Fruit fly (Drosophila melanogaster): Measurements from ENCODE around the gene ND-ACP.

Gene ND-ACP

DNA sequence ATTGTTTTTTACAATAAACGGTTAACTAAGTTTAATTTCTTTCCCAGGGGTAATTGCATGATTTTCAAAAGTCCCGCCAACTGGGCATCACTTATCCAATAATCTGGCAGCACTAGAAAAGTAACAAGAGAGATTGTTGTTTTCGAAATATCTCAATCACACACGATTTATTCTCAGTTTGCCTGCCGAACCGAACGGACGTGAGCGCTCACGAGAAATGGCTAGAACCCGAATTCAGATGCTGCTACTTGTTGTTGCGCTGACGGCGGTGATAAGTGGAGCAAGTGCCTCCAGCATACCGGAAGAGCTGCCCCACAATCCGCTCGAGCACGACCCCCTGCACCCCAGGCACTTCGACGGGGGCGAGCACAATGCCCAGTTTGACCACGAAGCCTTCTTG is 31.2 kb upstream of the ND-ACP start, which contains the start of gene scf (continued):
- TF ChIP-seq CG17829 (tag; optimal IDR thresholded peaks at IDR 0.05) = peak; percentile 56
- 0 out of 2 replicates have a peak, but pooled peaks have one; percentile 29 for TF ChIP-seq crol (GFP tag; IDR thresholded peaks at IDR 0.05)
- TF ChIP-seq NfI (GFP tag; optimal IDR thresholded peaks at IDR 0.05) = no peak
- TF ChIP-seq CG8089 (GFP tag; optimal IDR thresholded peaks at IDR 0.05) = no peak
- TF ChIP-seq sens (GFP tag) = peak; percentile 70
- no peak for TF ChIP-seq run (tag; optimal IDR thresholded peaks at IDR 0.05)
- no peak for TF ChIP-seq Antp (GFP tag; optimal IDR thresholded peaks at IDR 0.05)
- no peak for TF ChIP-seq slou (GFP tag; optimal IDR thresholded peaks at IDR 0.05)
- TF ChIP-seq CG17328 (GFP tag; IDR thresholded peaks at IDR 0.05) = no peak
- TF ChIP-seq ssp (GFP tag; IDR thresholded peaks at IDR 0.05) = peak; percentile 55
- TF ChIP-seq CG4820 (GFP tag; optimal IDR thresholded peaks at IDR 0.05) = no peak
- 0 out of 2 replicates have a peak, but pooled peaks have one; percentile 52 for TF ChIP-seq CG32532 (GFP tag; IDR thresholded peaks at IDR 0.05)
- TF ChIP-seq Taf1 (GFP tag; IDR thresholded peaks at IDR 0.05) = no peak
- TF ChIP-seq Asciz (GFP tag; optimal IDR thresholded peaks at IDR 0.05) = no peak
- TF ChIP-seq CG7556 (GFP tag; optimal IDR thresholded peaks at IDR 0.05) = no peak
- TF ChIP-seq nerfin-2 (GFP tag; IDR thresholded peaks at IDR 0.05; ENCODE audit: partially characterized antibody) = no peak
- TF ChIP-seq CG6683 (GFP tag; optimal IDR thresholded peaks at IDR 0.05) = no peak
- TF ChIP-seq CG8924 (tag; optimal IDR thresholded peaks at IDR 0.05) = peak; percentile 15
- TF ChIP-seq Nf-YC (tag; optimal IDR thresholded peaks at IDR 0.05) = peak; percentile 19
- TF ChIP-seq Fer2 (tag; optimal IDR thresholded peaks at IDR 0.05) = no peak
- no peak for TF ChIP-seq Meics (GFP tag; optimal IDR thresholded peaks at IDR 0.05)
- TF ChIP-seq Dref (GFP tag; IDR thresholded peaks at IDR 0.05) = 0 out of 2 replicates have a peak, but pooled peaks have one; percentile 1
- TF ChIP-seq CG9817 (tag; optimal IDR thresholded peaks at IDR 0.05) = no peak
- no peak for TF ChIP-seq CG17361 (GFP tag; IDR thresholded peaks at IDR 0.05)
- TF ChIP-seq esg (GFP tag; conservative IDR thresholded peaks at IDR 0.05) = no peak
- peak; percentile 27; the same call in 1 of the 2 replicates for TF ChIP-seq amos (GFP tag; IDR thresholded peaks at IDR 0.05; ENCODE audit: partially characterized antibody)
- peak; percentile 49; the same call in 1 of the 3 replicates for TF ChIP-seq CG11456 (GFP tag; IDR thresholded peaks at IDR 0.05)
- no peak for TF ChIP-seq Dek (tag; optimal IDR thresholded peaks at IDR 0.05)
- TF ChIP-seq inv (GFP tag; IDR thresholded peaks at IDR 0.05; ENCODE audit: partially characterized antibody) = no peak; the same call in 1 of the 2 replicates
- TF ChIP-seq CG2889 (GFP tag; IDR thresholded peaks at IDR 0.05) = no peak
- TF ChIP-seq Ada2b (GFP tag; IDR thresholded peaks at IDR 0.05) = no peak
- peak; percentile 31 for TF ChIP-seq mirr (GFP tag; optimal IDR thresholded peaks at IDR 0.05)
- TF ChIP-seq ab (GFP tag; optimal IDR thresholded peaks at IDR 0.05) = no peak
- no peak for TF ChIP-seq CG30020 (tag; optimal IDR thresholded peaks at IDR 0.05)
- no peak for TF ChIP-seq twi (tag; optimal IDR thresholded peaks at IDR 0.05)
- TF ChIP-seq nmo (GFP tag; optimal IDR thresholded peaks at IDR 0.05) = no peak
- TF ChIP-seq ro (GFP tag; IDR thresholded peaks at IDR 0.05) = peak; percentile 40; the same call in 1 of the 2 replicates
- TF ChIP-seq CG13287 (GFP tag; IDR thresholded peaks at IDR 0.05; ENCODE audit: partially characterized antibody) = peak; percentile 63
- TF ChIP-seq CG6175 (GFP tag; IDR thresholded peaks at IDR 0.05) = no peak
- TF ChIP-seq HLHmδ (GFP tag; optimal IDR thresholded peaks at IDR 0.05) = peak; percentile 35
- TF ChIP-seq CG9727 (GFP tag; optimal IDR thresholded peaks at IDR 0.05) = no peak
- no peak for TF ChIP-seq CG6272 (GFP tag; IDR thresholded peaks at IDR 0.05)
- no peak for TF ChIP-seq dati (GFP tag; IDR thresholded peaks at IDR 0.05)
- no peak for TF ChIP-seq Ssrp (tag; optimal IDR thresholded peaks at IDR 0.05)
- no peak for TF ChIP-seq sd (tag; optimal IDR thresholded peaks at IDR 0.05)
- TF ChIP-seq CG1529 (GFP tag; optimal IDR thresholded peaks at IDR 0.05) = no peak
- TF ChIP-seq CG31365 (tag; optimal IDR thresholded peaks at IDR 0.05) = no peak
- TF ChIP-seq crc (GFP tag; optimal IDR thresholded peaks at IDR 0.05) = no peak
- TF ChIP-seq tx (GFP tag; optimal IDR thresholded peaks at IDR 0.05) = no peak
- TF ChIP-seq CG14710 (tag; optimal IDR thresholded peaks at IDR 0.05) = peak; percentile 36
- TF ChIP-seq exex (tag; optimal IDR thresholded peaks at IDR 0.05) = no peak
